Worm (Caenorhabditis elegans) whole organism, early embryonic: ENCODE data around the gene F31B9.3.

Experiments used
- F13C5.2 ChIP-seq: sonication (generic microtip); optimal IDR thresholded peaks from 2 replicates; lab custom pipeline; 2017; ENCODE audit warnings: mild to moderate bottlenecking, missing genetic modification characterization, inconsistent platforms, missing compliant biosample characterization
- ama-1 ChIP-seq: fragments of 150-350 bp; optimal IDR thresholded peaks from 2 replicates; lab custom pipeline; 2014
- ets-7 ChIP-seq: sonication (generic microtip); optimal IDR thresholded peaks from 2 replicates; lab custom pipeline; 2016; ENCODE audit warnings: missing genotype, missing genetic modification characterization, missing compliant biosample characterization
- flt-1 ChIP-seq: fragments of 200-800 bp; sonication (Bioruptor generic); IDR thresholded peaks from 2 replicates; pipeline ENCODE4 v1.3.6; 2022; ENCODE audit warnings: missing genetic modification characterization, missing compliant biosample characterization
- tbx-37 ChIP-seq: fragments of 200-800 bp; sonication (Bioruptor generic); conservative IDR thresholded peaks from 2 replicates; pipeline ENCODE4 v1.3.6; 2022; ENCODE audit warnings: missing genetic modification reagents, missing genetic modification characterization, missing compliant biosample characterization

DNA sequence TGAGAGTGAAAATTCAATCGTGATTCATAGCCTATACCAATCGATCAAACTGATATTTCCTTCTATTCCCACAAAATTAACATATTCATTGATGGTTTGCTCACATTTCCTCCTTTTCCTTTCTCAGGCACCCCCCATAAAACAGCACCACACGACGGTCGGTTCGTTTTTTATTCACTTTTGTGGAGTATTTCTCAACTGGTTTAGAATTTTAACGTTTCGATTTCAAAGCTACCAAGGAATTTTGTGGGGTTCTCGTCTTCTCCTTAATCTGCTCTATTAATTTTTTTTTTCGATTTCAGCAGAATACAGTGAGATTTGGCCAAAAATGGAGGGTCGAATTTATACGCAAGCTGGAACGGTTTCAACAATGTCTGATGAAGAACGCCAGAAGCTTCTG lies 4.2 kb upstream of the F31B9.3 start, which contains the start of gene F31B9.7:
- TF ChIP-seq flt-1 (no peak), tbx-37 (GFP tag; lab: Robert Waterston, UW) (no peak), ets-7 (tag; lab: Kevin White, UChicago) (no peak), F13C5.2 (tag; lab: Kevin White, UChicago) (no peak), ama-1 (lab: Kevin White, UChicago) (no peak)
